Worm (Caenorhabditis elegans) whole organism, midembryonic: ENCODE data around the gene nhr-110.

Experiments
- T22C8.4 ChIP-seq: fragments of 200-800 bp; sonication (Bioruptor generic); IDR thresholded peaks from 2 replicates; pipeline ENCODE4 v1.3.6; 2022; ENCODE audit warnings: missing genetic modification characterization, missing compliant biosample characterization
- klf-2 ChIP-seq: fragments of 200-800 bp; sonication (Bioruptor generic); conservative IDR thresholded peaks from 2 replicates; pipeline ENCODE4 v1.3.6; 2022; ENCODE audit warnings: missing genetic modification reagents, missing genetic modification characterization, missing compliant biosample characterization
- ref-1 ChIP-seq: fragments of 200-800 bp; sonication (Bioruptor generic); conservative IDR thresholded peaks from 2 replicates; pipeline ENCODE4 v1.3.6; 2022; ENCODE audit warnings: missing genetic modification reagents, missing genetic modification characterization, missing compliant biosample characterization
- ztf-23 ChIP-seq: fragments of 200-800 bp; sonication (Bioruptor generic); IDR thresholded peaks from 2 replicates; pipeline ENCODE4 v1.3.6; 2022; ENCODE audit warnings: missing genetic modification reagents, missing genetic modification characterization, missing compliant biosample characterization

- no peak for TF ChIP-seq T22C8.4 (GFP tag; lab: Robert Waterston, UW)
- TF ChIP-seq ref-1 (GFP tag; lab: Robert Waterston, UW), result no peak
- TF ChIP-seq ztf-23 (GFP tag; lab: Robert Waterston, UW), result no peak
- no peak for TF ChIP-seq klf-2
These were observed 23.8 kb upstream of the nhr-110 start, which contains the start of gene irld-45 for ce11 chrV:1648000-1648399.
